Worm (Caenorhabditis elegans): ENCODE results near the gene mxl-2.
"Not testable (repeated sequence)": the region's sequence is repeated elsewhere in the genome, so short reads cannot be mapped to it uniquely, and the experiment has no call there.

DNA sequence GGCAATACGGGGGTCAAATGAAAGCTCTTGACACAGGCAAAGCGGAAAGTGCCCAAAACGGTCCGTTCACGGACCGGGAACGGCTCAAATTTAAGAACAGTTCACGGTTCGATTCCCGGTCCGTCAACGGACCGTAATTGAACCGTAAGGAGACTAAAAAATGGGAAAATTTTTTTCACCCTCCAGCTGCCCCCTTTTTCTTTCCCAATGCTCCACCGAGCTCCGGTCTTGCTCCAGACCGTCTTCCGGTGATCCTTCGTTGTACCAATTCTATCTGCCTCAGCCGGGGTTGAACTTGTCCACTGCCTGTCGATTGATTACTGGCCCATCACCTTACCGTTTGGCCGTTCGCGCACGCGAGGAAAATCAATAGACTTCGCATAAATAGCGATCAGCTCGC, 45.0 kb upstream of the mxl-2 start:
- TF ChIP-seq ceh-13 (GFP tag; optimal IDR thresholded peaks at IDR 0.05); aly-1 (tag; optimal IDR thresholded peaks at IDR 0.05); hmg-4 (GFP tag; optimal IDR thresholded peaks at IDR 0.05); F13C5.2 (tag; optimal IDR thresholded peaks at IDR 0.05); sea-1 (GFP tag; conservative IDR thresholded peaks at IDR 0.05); ama-1 (optimal IDR thresholded peaks at IDR 0.05): not testable (repeated sequence)
- 0 out of 2 replicates have a peak, but pooled peaks have one; percentile 23 for TF ChIP-seq pes-1 (GFP tag; IDR thresholded peaks at IDR 0.05)
- TF ChIP-seq scrt-1 (GFP tag; IDR thresholded peaks at IDR 0.05), result peak; percentile 21; the same call in 1 of the 2 replicates
